Fruit fly (Drosophila melanogaster) whole organism, prepupa: ENCODE data around the gene Cpr65Ax1.

Experiments used
- Blimp-1 ChIP-seq: fragments of 200-800 bp; sonication (Bioruptor generic); optimal IDR thresholded peaks from 3 replicates; lab custom pipeline; 2017; ENCODE audit warnings: missing biosample characterization, missing genetic modification characterization, mild to moderate bottlenecking, moderate library complexity, missing genetic modification reagents
- CG10669 ChIP-seq: fragments of 200-800 bp; sonication (Bioruptor generic); optimal IDR thresholded peaks from 3 replicates; lab custom pipeline; 2018; ENCODE audit warnings: missing biosample characterization, mild to moderate bottlenecking, missing genetic modification characterization, moderate library complexity
- CG11294 ChIP-seq: fragments of 200-800 bp; sonication (Bioruptor generic); IDR thresholded peaks from 2 replicates; pipeline ENCODE4 v1.3.6; 2022; ENCODE audit warnings: missing biosample characterization, missing genetic modification characterization
- CG3032 ChIP-seq: fragments of 200-800 bp; optimal IDR thresholded peaks from 2 replicates; lab custom pipeline; 2019; ENCODE audit warnings: missing biosample characterization, mild to moderate bottlenecking, missing genetic modification characterization, moderate library complexity
- CG32006 ChIP-seq: fragments of 200-800 bp; sonication (Bioruptor generic); optimal IDR thresholded peaks from 3 replicates; lab custom pipeline; 2017; ENCODE audit warnings: missing biosample characterization, mild to moderate bottlenecking, missing genetic modification characterization
- CG7368 ChIP-seq: fragments of 200-800 bp; sonication (Bioruptor generic); optimal IDR thresholded peaks from 3 replicates; lab custom pipeline; 2016; ENCODE audit warnings: missing biosample characterization, missing genetic modification characterization
- CG8319 ChIP-seq: fragments of 200-800 bp; sonication (Bioruptor generic); optimal IDR thresholded peaks from 3 replicates; lab custom pipeline; 2016; ENCODE audit warnings: missing biosample characterization, missing genetic modification characterization
- Eip93F ChIP-seq: fragments of 200-800 bp; sonication (Bioruptor generic); optimal IDR thresholded peaks from 2 replicates; lab custom pipeline; 2016; ENCODE audit warnings: missing biosample characterization, mild to moderate bottlenecking, missing genetic modification characterization
- Ets96B ChIP-seq: fragments of 200-800 bp; optimal IDR thresholded peaks from 2 replicates; lab custom pipeline; 2019; ENCODE audit warnings: missing biosample characterization, mild to moderate bottlenecking, missing genetic modification characterization, moderate library complexity
- OdsH ChIP-seq: fragments of 200-800 bp; sonication (Bioruptor generic); optimal IDR thresholded peaks from 3 replicates; lab custom pipeline; 2016; ENCODE audit warnings: missing biosample characterization, missing genetic modification characterization
- lz ChIP-seq: fragments of 200-800 bp; sonication (Bioruptor generic); optimal IDR thresholded peaks from 3 replicates; lab custom pipeline; 2016; ENCODE audit warnings: missing biosample characterization, missing genetic modification characterization
- spab ChIP-seq: fragments of 200-800 bp; sonication (Bioruptor generic); optimal IDR thresholded peaks from 2 replicates; lab custom pipeline; 2017; ENCODE audit warnings: missing biosample characterization, mild to moderate bottlenecking, missing genetic modification characterization, missing genetic modification reagents

- TF ChIP-seq lz (GFP tag; lab: Kevin White, UChicago) (no peak), Blimp-1 (GFP tag; lab: Kevin White, UChicago) (no peak), spab (no peak), CG8319 (no peak), CG7368 (GFP tag; lab: Kevin White, UChicago) (no peak), CG10669 (GFP tag; lab: Kevin White, UChicago) (no peak), Eip93F (GFP tag; lab: Kevin White, UChicago) (no peak), CG32006 (GFP tag; lab: Kevin White, UChicago) (no peak), CG3032 (tag; lab: Kevin White, UChicago) (no peak), CG11294 (no peak), Ets96B (no peak), OdsH (no peak)
These were observed 3.0 kb downstream of the Cpr65Ax1 start, which contains the start of gene Lcp65Ac for dm6 chr3L:6144769-6145220.
